Fruit fly (Drosophila melanogaster) whole organism, embryonic: ENCODE measurements around the gene CG15353.

Experiments
- Aef1 ChIP-seq: fragments of 200-800 bp; sonication (Bioruptor generic); IDR thresholded peaks from 3 replicates; pipeline ENCODE4 v1.3.6; 2022; ENCODE audit warnings: missing biosample characterization, missing genetic modification characterization
- Asciz ChIP-seq: fragments of 200-800 bp; sonication (Bioruptor generic); optimal IDR thresholded peaks from 2 replicates; lab custom pipeline; 2017; ENCODE audit warnings: missing biosample characterization, mild to moderate bottlenecking, missing genetic modification characterization, missing genetic modification reagents
- Bgb ChIP-seq: fragments of 200-800 bp; sonication (Bioruptor generic); IDR thresholded peaks from 2 replicates; pipeline ENCODE4 v1.3.6; 2022; ENCODE audit warnings: missing biosample characterization, missing genetic modification characterization; ENCODE audit not compliant: partially characterized antibody
- CG10321 ChIP-seq: fragments of 200-800 bp; sonication (Bioruptor generic); IDR thresholded peaks from 2 replicates; pipeline ENCODE4 v1.3.6; 2022; ENCODE audit warnings: missing biosample characterization, missing genetic modification characterization
- CG10431 ChIP-seq: fragments of 200-800 bp; sonication (Bioruptor generic); optimal IDR thresholded peaks from 3 replicates; lab custom pipeline; 2018; ENCODE audit warnings: missing biosample characterization, mild to moderate bottlenecking, missing genetic modification characterization
- CG11456 ChIP-seq: fragments of 200-800 bp; sonication (Bioruptor generic); IDR thresholded peaks from 3 replicates; pipeline ENCODE4 v1.3.6; 2022; ENCODE audit warnings: missing biosample characterization, missing genetic modification characterization
- CG12744 ChIP-seq: fragments of 200-800 bp; sonication (Bioruptor generic); optimal IDR thresholded peaks from 2 replicates; lab custom pipeline; 2016; ENCODE audit warnings: missing biosample characterization, missing genetic modification characterization
- CG13894 ChIP-seq: fragments of 200-800 bp; sonication (Bioruptor generic); optimal IDR thresholded peaks from 3 replicates; lab custom pipeline; 2018; ENCODE audit warnings: missing biosample characterization, mild to moderate bottlenecking, missing genetic modification characterization, moderate library complexity
- CG14050 ChIP-seq: fragments of 200-800 bp; sonication (Bioruptor generic); IDR thresholded peaks from 3 replicates; pipeline ENCODE4 v1.3.6; 2022; ENCODE audit warnings: missing biosample characterization, missing genetic modification characterization
- CG14441 ChIP-seq: fragments of 200-800 bp; sonication (Bioruptor generic); IDR thresholded peaks from 2 replicates; pipeline ENCODE4 v1.3.6; 2022; ENCODE audit warnings: missing biosample characterization, missing genetic modification characterization
- CG15601 ChIP-seq: fragments of 200-800 bp; sonication (Bioruptor generic); optimal IDR thresholded peaks from 3 replicates; lab custom pipeline; 2019; ENCODE audit warnings: missing biosample characterization, mild to moderate bottlenecking, missing genetic modification characterization, moderate library complexity
- CG16813 ChIP-seq: fragments of 200-800 bp; sonication (Bioruptor generic); IDR thresholded peaks from 3 replicates; pipeline ENCODE4 v1.3.6; 2022; ENCODE audit warnings: missing biosample characterization, missing genetic modification characterization; ENCODE audit not compliant: partially characterized antibody
- CG17385 ChIP-seq: fragments of 200-800 bp; sonication (Bioruptor generic); optimal IDR thresholded peaks from 3 replicates; lab custom pipeline; 2018; ENCODE audit warnings: missing biosample characterization, mild to moderate bottlenecking, missing genetic modification characterization
- CG32772 ChIP-seq: fragments of 200-800 bp; sonication (Bioruptor generic); IDR thresholded peaks from 2 replicates; pipeline ENCODE4 v1.3.6; 2022; ENCODE audit warnings: missing biosample characterization, missing genetic modification characterization
- CG43689 ChIP-seq: fragments of 200-800 bp; sonication (Bioruptor generic); IDR thresholded peaks from 2 replicates; pipeline ENCODE4 v1.3.6; 2022; ENCODE audit warnings: missing biosample characterization, missing genetic modification characterization
- CG7963 ChIP-seq: fragments of 200-800 bp; sonication (Bioruptor generic); IDR thresholded peaks from 3 replicates; pipeline ENCODE4 v1.3.6; 2022; ENCODE audit warnings: missing biosample characterization, missing genetic modification characterization; ENCODE audit not compliant: partially characterized antibody
- CG8478 ChIP-seq: fragments of >200 bp; optimal IDR thresholded peaks from 2 replicates; lab custom pipeline; 2018
- CoRest ChIP-seq: fragments of 200-800 bp; sonication (Bioruptor generic); optimal IDR thresholded peaks from 3 replicates; lab custom pipeline; 2018; ENCODE audit warnings: missing biosample characterization, mild to moderate bottlenecking, missing genetic modification characterization, moderate library complexity
- Ets65A ChIP-seq: fragments of 200-800 bp; sonication (Bioruptor generic); peaks from one replicate; lab custom pipeline; 2016; ENCODE audit warnings: missing biosample characterization, missing genetic modification characterization
- Ets97D ChIP-seq: fragments of 200-800 bp; sonication (Bioruptor generic); optimal IDR thresholded peaks from 3 replicates; lab custom pipeline; 2016; ENCODE audit warnings: missing biosample characterization, missing genetic modification characterization
- Fer2 ChIP-seq: fragments of 200-800 bp; sonication (Bioruptor generic); optimal IDR thresholded peaks from 2 replicates; lab custom pipeline; 2018; ENCODE audit warnings: missing biosample characterization, mild to moderate bottlenecking, missing genetic modification characterization, moderate library complexity
- HLH3B ChIP-seq: fragments of 200-800 bp; sonication (Bioruptor generic); IDR thresholded peaks from 2 replicates; pipeline ENCODE4 v1.3.6; 2022; ENCODE audit warnings: missing biosample characterization, missing genetic modification characterization
- HLH4C ChIP-seq: fragments of 200-800 bp; sonication (Bioruptor generic); IDR thresholded peaks from 3 replicates; pipeline ENCODE4 v1.3.6; 2022; ENCODE audit warnings: missing biosample characterization, missing genetic modification characterization; ENCODE audit not compliant: partially characterized antibody
- Hr3 ChIP-seq: fragments of 200-800 bp; sonication (Bioruptor generic); optimal IDR thresholded peaks from 3 replicates; lab custom pipeline; 2016; ENCODE audit warnings: missing biosample characterization, missing genetic modification characterization
- Nf-YC ChIP-seq: fragments of 200-800 bp; optimal IDR thresholded peaks from 3 replicates; lab custom pipeline; 2019; ENCODE audit warnings: missing biosample characterization, mild to moderate bottlenecking, missing genetic modification characterization, moderate library complexity
- PHDP ChIP-seq: fragments of 200-800 bp; sonication (Bioruptor generic); optimal IDR thresholded peaks from 3 replicates; lab custom pipeline; 2018; ENCODE audit warnings: missing biosample characterization, mild to moderate bottlenecking, missing genetic modification characterization, moderate library complexity
- Ravus ChIP-seq: fragments of 200-800 bp; sonication (Bioruptor generic); IDR thresholded peaks from 2 replicates; pipeline ENCODE4 v1.3.6; 2022; ENCODE audit warnings: missing biosample characterization, missing genetic modification characterization
- Vsx1 ChIP-seq: fragments of 200-800 bp; sonication (Bioruptor generic); optimal IDR thresholded peaks from 2 replicates; lab custom pipeline; 2017; ENCODE audit warnings: missing biosample characterization, mild to moderate bottlenecking, missing genetic modification characterization, missing genetic modification reagents
- Xbp1 ChIP-seq: fragments of 200-800 bp; sonication (Bioruptor generic); optimal IDR thresholded peaks from 3 replicates; lab custom pipeline; 2016; ENCODE audit warnings: missing biosample characterization, mild to moderate bottlenecking, missing genetic modification characterization
- abd-A ChIP-seq: fragments of 200-800 bp; sonication (Bioruptor generic); optimal IDR thresholded peaks from 3 replicates; lab custom pipeline; 2019; ENCODE audit warnings: missing biosample characterization, mild to moderate bottlenecking, missing genetic modification characterization, moderate library complexity
- cad ChIP-seq: fragments of >200 bp; optimal IDR thresholded peaks from 2 replicates; lab custom pipeline; 2017; ENCODE audit warnings: missing biosample characterization, missing genetic modification characterization
- caup ChIP-seq: fragments of 200-800 bp; sonication (Bioruptor generic); optimal IDR thresholded peaks from 3 replicates; lab custom pipeline; 2017; ENCODE audit warnings: missing biosample characterization, mild to moderate bottlenecking, missing genetic modification characterization, moderate library complexity; ENCODE audit not compliant: severe bottlenecking
- cg ChIP-seq: fragments of 200-800 bp; sonication (Bioruptor generic); optimal IDR thresholded peaks from 3 replicates; lab custom pipeline; 2019; ENCODE audit warnings: missing biosample characterization, mild to moderate bottlenecking, missing genetic modification characterization, moderate library complexity
- emc ChIP-seq: fragments of 200-800 bp; sonication (Bioruptor generic); optimal IDR thresholded peaks from 2 replicates; lab custom pipeline; 2016; ENCODE audit warnings: missing biosample characterization, missing genetic modification characterization
- fu2 ChIP-seq: fragments of 200-800 bp; sonication (Bioruptor generic); optimal IDR thresholded peaks from 2 replicates; lab custom pipeline; 2016; ENCODE audit warnings: missing biosample characterization, missing genetic modification characterization
- gcm ChIP-seq: fragments of 200-800 bp; sonication (Bioruptor generic); optimal IDR thresholded peaks from 2 replicates; lab custom pipeline; 2019; ENCODE audit warnings: missing biosample characterization, mild to moderate bottlenecking, missing genetic modification characterization, moderate library complexity
- gfzf ChIP-seq: fragments of 200-800 bp; sonication (Bioruptor generic); optimal IDR thresholded peaks from 2 replicates; lab custom pipeline; 2016; ENCODE audit warnings: missing biosample characterization, mild to moderate bottlenecking, missing genetic modification characterization, moderate library complexity
- hb ChIP-seq: fragments of 200-800 bp; sonication (Bioruptor generic); IDR thresholded peaks from 3 replicates; pipeline ENCODE4 v1.3.6; 2022; ENCODE audit warnings: missing biosample characterization, missing genetic modification characterization; ENCODE audit not compliant: partially characterized antibody
- kay ChIP-seq: fragments of 200-800 bp; sonication (Bioruptor generic); optimal IDR thresholded peaks from 2 replicates; lab custom pipeline; 2016; ENCODE audit warnings: missing biosample characterization, missing genetic modification characterization
- lab ChIP-seq: fragments of 200-800 bp; sonication (Bioruptor generic); optimal IDR thresholded peaks from 3 replicates; lab custom pipeline; 2017; ENCODE audit warnings: missing biosample characterization, missing genetic modification characterization, mild to moderate bottlenecking, moderate library complexity, missing genetic modification reagents
- lmd ChIP-seq: fragments of 200-800 bp; sonication (Bioruptor generic); IDR thresholded peaks from 2 replicates; pipeline ENCODE4 v1.3.6; 2022; ENCODE audit warnings: missing biosample characterization, missing genetic modification characterization
- mam ChIP-seq: fragments of 200-800 bp; sonication (Bioruptor generic); optimal IDR thresholded peaks from 3 replicates; lab custom pipeline; 2016; ENCODE audit warnings: missing biosample characterization, missing genetic modification characterization
- nau ChIP-seq: fragments of 200-800 bp; sonication (Bioruptor generic); optimal IDR thresholded peaks from 3 replicates; lab custom pipeline; 2017; ENCODE audit warnings: missing biosample characterization, mild to moderate bottlenecking, missing genetic modification characterization, missing genetic modification reagents
- pita ChIP-seq: fragments of 200-800 bp; sonication (Bioruptor generic); optimal IDR thresholded peaks from 2 replicates; lab custom pipeline; 2017; ENCODE audit warnings: missing biosample characterization, mild to moderate bottlenecking, missing genetic modification characterization
- prd ChIP-seq, 3 experiments: fragments of >200 bp in 2 of 3; fragments of 200-800 bp in 1 of 3; sonication (Bioruptor generic) in 1 of 3; optimal IDR thresholded peaks in 2 of 3; IDR thresholded peaks in 1 of 3; 2 replicates in 2 of 3; 3 replicates in 1 of 3; pipeline versions ENCODE4 v1.3.6 to Lab custom; 2017 to 2022; ENCODE audit warnings: missing biosample characterization in 1 of 3, missing genetic modification characterization in 1 of 3
- psq ChIP-seq: fragments of 200-800 bp; sonication (Bioruptor generic); optimal IDR thresholded peaks from 2 replicates; lab custom pipeline; 2017; ENCODE audit warnings: missing biosample characterization, missing genetic modification characterization
- sens-2 ChIP-seq: fragments of 200-800 bp; sonication (Bioruptor generic); IDR thresholded peaks from 2 replicates; pipeline ENCODE4 v1.3.6; 2022; ENCODE audit warnings: missing biosample characterization, missing genetic modification characterization
- sob ChIP-seq: fragments of 200-800 bp; sonication (Bioruptor generic); IDR thresholded peaks from 2 replicates; pipeline ENCODE4 v1.3.6; 2022; ENCODE audit warnings: missing biosample characterization, missing genetic modification characterization

CG15353 gene

DNA sequence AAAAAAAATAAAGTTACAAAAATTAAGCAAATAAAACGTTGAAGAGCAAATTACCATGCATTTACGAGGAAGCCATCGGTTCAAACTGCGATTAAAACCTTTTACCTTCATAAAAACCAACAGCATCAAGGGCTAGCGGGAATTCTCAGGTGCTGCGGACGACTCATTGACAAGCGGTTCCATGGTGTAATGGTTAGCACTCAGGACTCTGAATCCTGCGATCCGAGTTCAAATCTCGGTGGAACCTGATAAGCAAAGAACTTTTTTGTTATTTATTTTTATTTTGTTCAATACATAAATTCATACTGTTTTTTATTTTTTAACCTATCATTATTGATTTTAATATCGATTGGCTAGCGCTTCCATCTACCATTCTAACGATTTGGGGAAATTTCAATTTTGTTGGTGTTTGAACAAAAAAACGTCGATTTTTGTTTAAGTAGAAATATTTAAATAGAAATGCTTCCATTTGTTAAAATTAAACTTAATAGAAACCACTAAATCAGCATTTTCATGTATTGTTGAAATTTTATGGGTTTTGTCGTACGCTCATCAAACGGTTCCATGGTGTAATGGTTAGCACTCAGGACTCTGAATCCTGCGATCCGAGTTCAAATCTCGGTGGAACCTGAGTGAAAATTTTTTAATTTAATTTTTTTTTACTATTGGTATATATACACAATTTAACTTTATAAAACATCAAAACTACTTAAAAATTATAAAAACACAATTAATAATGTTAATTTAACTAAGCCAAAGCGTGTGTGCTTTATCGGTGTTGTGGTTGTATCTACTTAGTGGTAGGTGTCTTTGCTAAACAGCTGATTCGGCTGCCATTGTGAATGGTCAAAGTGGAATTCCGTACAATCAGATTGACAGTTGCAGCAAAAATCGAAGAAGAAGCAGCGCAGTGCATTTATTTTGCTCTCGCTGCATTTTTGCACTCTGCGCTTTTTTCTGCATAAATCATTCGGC lies 2.3 kb upstream of the CG15353 start, which contains the start of gene CG4238 (continued):
- TF ChIP-seq cg (no peak), hb (GFP tag; lab: Robert Waterston, UW) (0 out of 3 replicates have a peak, but pooled peaks have one; percentile 57), prd (optimal IDR thresholded peaks at IDR 0.05; lab: Kevin White, UChicago) (no peak), prd (GFP tag; IDR thresholded peaks at IDR 0.05; lab: Robert Waterston, UW) (no peak), CG7963 (GFP tag; lab: Robert Waterston, UW) (peak; percentile 50), gfzf (GFP tag; lab: Kevin White, UChicago) (peak; percentile 16), kay (no peak), Ets65A (GFP tag; lab: Kevin White, UChicago) (no peak), mam (no peak), CG11456 (no peak), Nf-YC (no peak), CG43689 (GFP tag; lab: Robert Waterston, UW) (no peak), CG17385 (GFP tag; lab: Kevin White, UChicago) (peak; percentile 95), Xbp1 (GFP tag; lab: Kevin White, UChicago) (no peak), gcm (GFP tag; lab: Kevin White, UChicago) (no peak), Ets97D (GFP tag; lab: Kevin White, UChicago) (peak; percentile 55), CG16813 (GFP tag; lab: Robert Waterston, UW) (peak; percentile 84), Ravus (no peak), Bgb (GFP tag; lab: Robert Waterston, UW) (peak; percentile 69), PHDP (tag; lab: Kevin White, UChicago) (no peak), sob (no peak), CG13894 (peak; percentile 4), cad (no peak), lab (no peak), Vsx1 (GFP tag; lab: Kevin White, UChicago) (no peak), HLH4C (peak; percentile 63; the same call in 2 of the 3 replicates), pita (GFP tag; lab: Kevin White, UChicago) (peak; percentile 80), nau (GFP tag; lab: Kevin White, UChicago) (no peak), fu2 (GFP tag; lab: Kevin White, UChicago) (no peak), caup (GFP tag; lab: Kevin White, UChicago) (no peak), psq (GFP tag; lab: Kevin White, UChicago) (no peak), CG32772 (GFP tag; lab: Robert Waterston, UW) (no peak), Asciz (GFP tag; lab: Kevin White, UChicago) (no peak), abd-A (tag; lab: Kevin White, UChicago) (peak; percentile 30), CG14050 (GFP tag; lab: Robert Waterston, UW) (no peak), Aef1 (no peak), CG10321 (no peak), emc (GFP tag; lab: Kevin White, UChicago) (no peak), Fer2 (tag; lab: Kevin White, UChicago) (no peak), CoRest (tag; lab: Kevin White, UChicago) (peak; percentile 22), CG10431 (GFP tag; lab: Kevin White, UChicago) (no peak), HLH3B (GFP tag; lab: Robert Waterston, UW) (no peak), CG14441 (GFP tag; lab: Robert Waterston, UW) (no peak), sens-2 (GFP tag; lab: Robert Waterston, UW) (no peak), CG12744 (GFP tag; lab: Kevin White, UChicago) (no peak), Hr3 (GFP tag; lab: Kevin White, UChicago) (no peak), CG8478 (lab: Kevin White, UChicago) (no peak), CG15601 (tag; lab: Kevin White, UChicago) (peak; percentile 25), lmd (GFP tag; lab: Robert Waterston, UW) (no peak)
